Worm (Caenorhabditis elegans) whole organism, L3 larva: ENCODE data around the gene nac-3.

Experiments
- R02D3.7 ChIP-seq: fragments of 150-350 bp; optimal IDR thresholded peaks from 2 replicates; lab custom pipeline; 2014; ENCODE audit warnings: missing biosample characterization, missing genetic modification characterization
- ceh-28 ChIP-seq: fragments of 150-350 bp; optimal IDR thresholded peaks from 2 replicates; lab custom pipeline; 2014; ENCODE audit warnings: missing biosample characterization, missing genetic modification reagents, missing genetic modification characterization
- daf-12 ChIP-seq: fragments of 150-350 bp; optimal IDR thresholded peaks from 2 replicates; lab custom pipeline; 2014; ENCODE audit warnings: missing biosample characterization, missing genetic modification reagents, missing genetic modification characterization
- egl-27 ChIP-seq: sonication (generic microtip); optimal IDR thresholded peaks from 4 replicates; lab custom pipeline; 2017; ENCODE audit warnings: missing biosample characterization, missing genetic modification reagents, missing genetic modification characterization
- elt-2 ChIP-seq: sonication (generic microtip); optimal IDR thresholded peaks from 2 replicates; lab custom pipeline; 2016; ENCODE audit warnings: missing genetic modification reagents, mild to moderate bottlenecking, missing genetic modification characterization, missing compliant biosample characterization
- elt-3 ChIP-seq, 3 experiments: fragments of 150-350 bp in 1 of 3; sonication (generic microtip) in 2 of 3; optimal IDR thresholded peaks; 2 replicates in 2 of 3; 4 replicates in 1 of 3; lab custom pipeline; 2014 to 2017; ENCODE audit warnings: missing biosample characterization in 3 of 3, missing genetic modification characterization in 3 of 3
- eor-1 ChIP-seq, 2 experiments: fragments of 150-350 bp; optimal IDR thresholded peaks; 2 replicates each; lab custom pipeline; 2014 to 2018; ENCODE audit warnings: missing biosample characterization in 2 of 2, missing genetic modification characterization in 2 of 2
- fos-1 ChIP-seq: fragments of 150-350 bp; optimal IDR thresholded peaks from 2 replicates; lab custom pipeline; 2014; ENCODE audit warnings: missing biosample characterization, missing genetic modification characterization
- hmg-11 ChIP-seq: sonication (generic microtip); optimal IDR thresholded peaks from 2 replicates; lab custom pipeline; 2016; ENCODE audit warnings: missing genetic modification characterization, missing compliant biosample characterization
- jun-1 ChIP-seq: fragments of 150-350 bp; optimal IDR thresholded peaks from 2 replicates; lab custom pipeline; 2014; ENCODE audit warnings: missing biosample characterization, missing genetic modification reagents, missing genetic modification characterization
- lin-15B ChIP-seq: fragments of 150-350 bp; optimal IDR thresholded peaks from 2 replicates; lab custom pipeline; 2014; ENCODE audit warnings: missing biosample characterization, missing genetic modification characterization
- lin-39 ChIP-seq: fragments of 150-350 bp; optimal IDR thresholded peaks from 2 replicates; lab custom pipeline; 2018; ENCODE audit warnings: missing biosample characterization, missing genetic modification reagents, missing genetic modification characterization
- lsy-12 ChIP-seq: sonication (generic microtip); optimal IDR thresholded peaks from 2 replicates; lab custom pipeline; 2016; ENCODE audit warnings: mild to moderate bottlenecking, missing genetic modification characterization, missing compliant biosample characterization
- mdl-1 ChIP-seq: fragments of 150-350 bp; optimal IDR thresholded peaks from 2 replicates; lab custom pipeline; 2014; ENCODE audit warnings: missing biosample characterization, missing genetic modification characterization
- mml-1 ChIP-seq: fragments of 150-350 bp; sonication (generic microtip); optimal IDR thresholded peaks from 3 replicates; lab custom pipeline; 2014; ENCODE audit warnings: missing biosample characterization, missing genetic modification characterization
- nfya-1 ChIP-seq: sonication (generic microtip); optimal IDR thresholded peaks from 2 replicates; lab custom pipeline; 2017; ENCODE audit warnings: missing genetic modification characterization, mild to moderate bottlenecking, missing compliant biosample characterization, antibody characterized with exemption, moderate library complexity; ENCODE audit not compliant: insufficient read depth
- nhr-11 ChIP-seq: fragments of 150-350 bp; optimal IDR thresholded peaks from 2 replicates; lab custom pipeline; 2014; ENCODE audit warnings: missing biosample characterization, missing genetic modification characterization
- nhr-23 ChIP-seq: fragments of 150-350 bp; optimal IDR thresholded peaks from 2 replicates; lab custom pipeline; 2014; ENCODE audit warnings: missing biosample characterization, missing genetic modification reagents, missing genetic modification characterization
- nhr-237 ChIP-seq: fragments of 150-350 bp; optimal IDR thresholded peaks from 2 replicates; lab custom pipeline; 2014; ENCODE audit warnings: missing biosample characterization, missing genetic modification characterization
- nhr-25 ChIP-seq: sonication (generic microtip); optimal IDR thresholded peaks from 2 replicates; lab custom pipeline; 2017; ENCODE audit warnings: missing biosample characterization, missing genetic modification characterization
- nhr-28 ChIP-seq: fragments of 150-350 bp; optimal IDR thresholded peaks from 2 replicates; lab custom pipeline; 2014; ENCODE audit warnings: missing biosample characterization, missing genetic modification characterization
- nhr-67 ChIP-seq: fragments of 150-350 bp; optimal IDR thresholded peaks from 2 replicates; lab custom pipeline; 2014; ENCODE audit warnings: missing biosample characterization, missing genetic modification characterization
- nhr-76 ChIP-seq: fragments of 150-350 bp; sonication (generic microtip); optimal IDR thresholded peaks from 5 replicates; lab custom pipeline; 2014; ENCODE audit warnings: missing biosample characterization, missing genetic modification characterization
- pha-4 ChIP-seq: fragments of 150-350 bp; optimal IDR thresholded peaks from 2 replicates; lab custom pipeline; 2014; ENCODE audit warnings: missing biosample characterization, missing genetic modification reagents, missing genetic modification characterization
- pqm-1 ChIP-seq: fragments of 150-350 bp; optimal IDR thresholded peaks from 2 replicates; lab custom pipeline; 2017; ENCODE audit warnings: missing biosample characterization, missing genetic modification characterization, inconsistent platforms
- skn-1 ChIP-seq: fragments of 150-350 bp; optimal IDR thresholded peaks from 2 replicates; lab custom pipeline; 2014; ENCODE audit warnings: missing biosample characterization, missing genetic modification characterization
- tbx-2 ChIP-seq: sonication (generic microtip); optimal IDR thresholded peaks from 2 replicates; lab custom pipeline; 2016; ENCODE audit warnings: mild to moderate bottlenecking, missing genetic modification characterization, missing compliant biosample characterization
- unc-39 ChIP-seq: sonication (generic microtip); optimal IDR thresholded peaks from 4 replicates; lab custom pipeline; 2017; ENCODE audit warnings: missing biosample characterization, missing genetic modification characterization
- ztf-11 ChIP-seq: fragments of 150-350 bp; optimal IDR thresholded peaks from 2 replicates; lab custom pipeline; 2014; ENCODE audit warnings: missing biosample characterization, missing genetic modification characterization
- ztf-4 ChIP-seq: fragments of 150-350 bp; optimal IDR thresholded peaks from 2 replicates; lab custom pipeline; 2014; ENCODE audit warnings: missing biosample characterization, missing genetic modification characterization

The nac-3 gene

DNA sequence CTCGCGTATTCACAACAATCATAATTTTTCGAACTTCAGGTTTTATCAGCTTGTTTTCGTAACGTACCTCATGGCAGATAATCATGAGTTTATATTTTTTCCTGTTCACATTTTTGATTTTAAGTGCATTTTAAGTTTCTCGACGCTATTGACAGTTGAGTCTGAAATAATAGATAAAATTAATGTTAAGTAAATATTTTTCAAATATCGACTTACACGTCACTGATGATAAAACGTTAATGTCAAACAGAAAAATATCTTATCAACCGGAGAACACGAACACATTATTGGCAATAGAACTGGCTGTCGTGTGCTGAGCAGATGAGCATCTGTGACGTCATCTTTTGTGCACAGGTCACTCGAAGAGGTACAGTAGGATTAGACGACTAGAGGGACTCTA is 44.2 kb downstream of the nac-3 start:
- peak; percentile 71 for TF ChIP-seq pqm-1
- TF ChIP-seq elt-2 (tag; lab: Kevin White, UChicago): peak; percentile 56
- TF ChIP-seq unc-39: no peak
- TF ChIP-seq R02D3.7 (tag; lab: Kevin White, UChicago): no peak
- no peak for TF ChIP-seq lsy-12 (tag; lab: Kevin White, UChicago)
- TF ChIP-seq nhr-23 (tag; lab: Kevin White, UChicago): no peak
- TF ChIP-seq lin-15B (tag; lab: Kevin White, UChicago): no peak
- no peak for TF ChIP-seq eor-1 (tag; optimal IDR thresholded peaks at IDR 0.05; lab: Kevin White, UChicago)
- no peak for TF ChIP-seq hmg-11 (tag; lab: Kevin White, UChicago)
- no peak for TF ChIP-seq fos-1 (tag; lab: Kevin White, UChicago)
- TF ChIP-seq pha-4: peak; percentile 76
- no peak for TF ChIP-seq nhr-28 (tag; lab: Kevin White, UChicago)
- no peak for TF ChIP-seq egl-27 (tag; lab: Kevin White, UChicago)
- no peak for TF ChIP-seq nhr-67 (tag; lab: Kevin White, UChicago)

DNA sequence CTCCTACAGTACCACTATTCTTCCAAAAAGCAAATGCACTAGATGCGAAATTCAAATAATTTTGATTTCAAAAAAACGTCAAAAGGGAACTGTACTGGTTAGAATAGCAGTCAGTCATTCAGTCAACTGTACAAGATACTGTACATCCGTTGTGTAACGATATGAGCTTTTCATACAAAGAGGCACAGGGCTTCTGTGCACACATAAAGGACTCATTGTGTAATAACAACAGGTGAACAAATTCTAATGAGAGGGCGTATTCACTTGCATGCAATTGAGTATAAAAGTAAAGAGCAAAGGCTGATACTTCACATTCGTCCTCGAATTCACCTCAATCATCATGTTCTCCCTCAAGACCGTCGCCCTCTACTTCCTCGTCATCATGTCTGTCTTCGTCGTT is 44.8 kb downstream of the nac-3 start, which contains the start of gene dod-6:
TSS of gene dod-6 (plus strand) at position 301 of the 400 bp plus-strand sequence.
- TF ChIP-seq ztf-11 (tag; lab: Kevin White, UChicago): no peak
- TF ChIP-seq jun-1 (tag; lab: Kevin White, UChicago): no peak
- no peak for TF ChIP-seq nhr-67 (tag; lab: Kevin White, UChicago)
- no peak for TF ChIP-seq mml-1 (tag; lab: Kevin White, UChicago)
- no peak for TF ChIP-seq elt-2 (tag; lab: Kevin White, UChicago)
- TF ChIP-seq eor-1 (tag; optimal IDR thresholded peaks at IDR 0.05; lab: Kevin White, UChicago): no peak
- no peak for TF ChIP-seq lin-15B (tag; lab: Kevin White, UChicago)
- no peak for TF ChIP-seq nhr-237
- no peak for TF ChIP-seq skn-1
- TF ChIP-seq ceh-28: no peak

DNA sequence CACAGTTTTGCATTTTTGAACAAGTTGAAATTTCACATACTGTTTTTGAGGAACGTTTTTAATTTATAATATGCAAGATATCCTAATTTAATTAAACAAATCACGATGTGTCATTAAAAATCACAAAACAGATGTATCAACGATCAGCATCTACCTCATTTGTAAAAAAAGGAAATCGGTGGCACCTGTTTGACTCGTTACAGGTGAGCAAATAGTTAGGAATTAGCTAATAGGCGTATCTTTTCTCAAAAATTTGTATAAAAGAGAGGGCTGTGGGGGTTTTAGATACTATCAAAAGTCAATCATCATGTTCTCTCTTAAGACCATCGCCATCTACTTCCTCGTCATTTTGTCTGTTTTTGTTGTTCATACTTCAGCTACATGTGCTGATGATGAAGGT is 46.5 kb downstream of the nac-3 start, which contains the start of gene T20G5.8:
TSS of gene T20G5.8 (plus strand) at position 301 of the 400 bp plus-strand sequence.
- no peak for TF ChIP-seq daf-12 (tag; lab: Kevin White, UChicago)
- no peak for TF ChIP-seq R02D3.7 (tag; lab: Kevin White, UChicago)
- TF ChIP-seq nhr-76: no peak
- no peak for TF ChIP-seq mdl-1
- TF ChIP-seq unc-39: no peak
- TF ChIP-seq nfya-1 (tag; lab: Kevin White, UChicago): no peak
- TF ChIP-seq skn-1: no peak
- TF ChIP-seq lin-39 (tag; lab: Kevin White, UChicago): no peak
- no peak for TF ChIP-seq nhr-23 (tag; lab: Kevin White, UChicago)
- no peak for TF ChIP-seq elt-3 (tag; optimal IDR thresholded peaks at IDR 0.05; lab: Kevin White, UChicago)
- no peak for TF ChIP-seq elt-2 (tag; lab: Kevin White, UChicago)
- no peak for TF ChIP-seq nhr-237

DNA sequence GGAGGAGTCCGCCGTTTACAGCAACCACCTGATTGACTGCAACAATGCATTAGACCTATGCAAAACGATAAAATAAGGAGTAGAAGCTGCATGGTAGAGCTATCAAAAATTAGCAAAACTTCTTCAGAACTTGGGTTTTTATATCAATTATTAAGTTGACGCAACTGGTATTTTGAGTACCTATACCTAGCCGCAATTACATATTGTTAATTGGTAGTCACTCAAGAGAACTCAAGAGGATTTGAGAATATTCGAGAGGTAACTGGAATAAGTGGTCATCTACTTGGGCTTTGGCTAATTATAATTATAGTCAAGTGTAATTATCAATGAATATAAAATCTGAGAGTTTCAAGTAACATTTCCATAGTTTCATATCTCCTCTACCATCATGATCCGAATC is 48.6 kb downstream of the nac-3 start, which contains the start of the genes T20G5.13 and T20G5.12:
TSS of gene T20G5.13 (minus strand) at position 101 of the 400 bp plus-strand sequence.
TSS of gene T20G5.12 (plus strand) at position 370 of the 400 bp plus-strand sequence.
- TF ChIP-seq daf-12 (tag; lab: Kevin White, UChicago): no peak
- no peak for TF ChIP-seq nhr-76
- no peak for TF ChIP-seq nhr-28 (tag; lab: Kevin White, UChicago)
- TF ChIP-seq ceh-28: no peak
- TF ChIP-seq lin-15B (tag; lab: Kevin White, UChicago): no peak
- TF ChIP-seq nhr-237: no peak
- no peak for TF ChIP-seq nhr-11 (tag; lab: Kevin White, UChicago)
- TF ChIP-seq tbx-2 (tag; lab: Kevin White, UChicago): no peak
- no peak for TF ChIP-seq pha-4
- no peak for TF ChIP-seq nfya-1 (tag; lab: Kevin White, UChicago)

DNA sequence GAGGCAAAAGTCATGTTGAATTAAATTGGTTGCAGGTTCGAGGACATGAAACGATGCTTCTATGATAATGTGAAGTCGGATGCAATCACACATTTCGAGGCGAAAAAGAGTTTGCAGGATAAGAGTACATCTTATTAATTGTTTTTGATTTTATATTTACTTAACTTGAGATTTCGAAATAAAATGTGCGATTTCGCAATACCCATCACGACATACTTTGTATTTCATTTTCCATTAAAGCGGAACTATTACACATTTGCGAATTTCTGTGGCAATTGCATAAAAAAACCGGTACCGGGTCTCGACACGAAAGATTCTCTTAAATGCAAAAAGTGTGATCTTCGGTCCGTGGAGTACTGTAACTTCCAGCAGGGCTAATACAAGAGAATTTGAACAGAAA is 49.8 kb downstream of the nac-3 start:
- TF ChIP-seq unc-39 (no peak), nhr-25 (tag; lab: Kevin White, UChicago) (peak; percentile 41), lsy-12 (tag; lab: Kevin White, UChicago) (no peak), ztf-4 (no peak)
